Fruit fly (Drosophila melanogaster) whole organism, embryonic: ENCODE results near the gene CG32087.

Experiments used
- Asciz ChIP-seq: fragments of 200-800 bp; sonication (Bioruptor generic); optimal IDR thresholded peaks from 2 replicates; lab custom pipeline; 2017; ENCODE audit warnings: missing biosample characterization, mild to moderate bottlenecking, missing genetic modification characterization, missing genetic modification reagents
- Atf-2 ChIP-seq: fragments of 200-800 bp; sonication (Bioruptor generic); optimal IDR thresholded peaks from 2 replicates; lab custom pipeline; 2016; ENCODE audit warnings: missing biosample characterization, missing genetic modification characterization
- C15 ChIP-seq: fragments of 200-800 bp; sonication (Bioruptor generic); IDR thresholded peaks from 3 replicates; pipeline ENCODE4 v1.3.6; 2022; ENCODE audit warnings: missing biosample characterization, missing genetic modification characterization
- CG10209 ChIP-seq: fragments of 200-800 bp; sonication (Bioruptor generic); optimal IDR thresholded peaks from 3 replicates; lab custom pipeline; 2017; ENCODE audit warnings: missing biosample characterization, mild to moderate bottlenecking, missing genetic modification characterization, missing genetic modification reagents
- CG10543 ChIP-seq: fragments of 200-800 bp; sonication (Bioruptor generic); optimal IDR thresholded peaks from 3 replicates; lab custom pipeline; 2017; ENCODE audit warnings: missing biosample characterization, mild to moderate bottlenecking, missing genetic modification characterization, moderate library complexity
- CG11247 ChIP-seq: fragments of 200-800 bp; sonication (Bioruptor generic); IDR thresholded peaks from 2 replicates; pipeline ENCODE4 v1.3.6; 2022; ENCODE audit warnings: missing biosample characterization, missing genetic modification characterization
- CG12299 ChIP-seq: fragments of 200-800 bp; sonication (Bioruptor generic); optimal IDR thresholded peaks from 2 replicates; lab custom pipeline; 2018; ENCODE audit warnings: missing biosample characterization, mild to moderate bottlenecking, missing genetic modification characterization
- CG13123 ChIP-seq: fragments of 200-800 bp; sonication (Bioruptor generic); optimal IDR thresholded peaks from 2 replicates; lab custom pipeline; 2016; ENCODE audit warnings: missing biosample characterization, missing genetic modification characterization
- CG13894 ChIP-seq: fragments of 200-800 bp; sonication (Bioruptor generic); optimal IDR thresholded peaks from 3 replicates; lab custom pipeline; 2018; ENCODE audit warnings: missing biosample characterization, mild to moderate bottlenecking, missing genetic modification characterization, moderate library complexity
- CG14710 ChIP-seq: fragments of 200-800 bp; sonication (Bioruptor generic); optimal IDR thresholded peaks from 3 replicates; lab custom pipeline; 2019; ENCODE audit warnings: missing biosample characterization, mild to moderate bottlenecking, missing genetic modification characterization, moderate library complexity
- CG15696 ChIP-seq: fragments of 200-800 bp; sonication (Bioruptor generic); optimal IDR thresholded peaks from 2 replicates; lab custom pipeline; 2019; ENCODE audit warnings: missing biosample characterization, mild to moderate bottlenecking, missing genetic modification characterization, moderate library complexity
- CG17361 ChIP-seq: fragments of 200-800 bp; sonication (Bioruptor generic); IDR thresholded peaks from 3 replicates; pipeline ENCODE4 v1.3.6; 2022; ENCODE audit warnings: missing biosample characterization, missing genetic modification characterization
- CG18476 ChIP-seq: fragments of 200-800 bp; sonication (Bioruptor generic); optimal IDR thresholded peaks from 2 replicates; lab custom pipeline; 2016; ENCODE audit warnings: missing biosample characterization, mild to moderate bottlenecking, missing genetic modification characterization
- CG30431 ChIP-seq: fragments of 200-800 bp; sonication (Bioruptor generic); optimal IDR thresholded peaks from 2 replicates; lab custom pipeline; 2017; ENCODE audit warnings: missing biosample characterization, missing genetic modification characterization
- CG3163 ChIP-seq: fragments of 200-800 bp; sonication (Bioruptor generic); optimal IDR thresholded peaks from 3 replicates; lab custom pipeline; 2016; ENCODE audit warnings: missing biosample characterization, missing genetic modification characterization
- CG5245 ChIP-seq: fragments of 200-800 bp; sonication (Bioruptor generic); optimal IDR thresholded peaks from 3 replicates; lab custom pipeline; 2016; ENCODE audit warnings: missing biosample characterization, missing genetic modification characterization
- CG6791 ChIP-seq: fragments of 200-800 bp; sonication (Bioruptor generic); IDR thresholded peaks from 3 replicates; pipeline ENCODE4 v1.3.6; 2022; ENCODE audit warnings: missing biosample characterization, missing genetic modification characterization; ENCODE audit not compliant: partially characterized antibody
- Deaf1 ChIP-seq: fragments of 200-800 bp; optimal IDR thresholded peaks from 3 replicates; lab custom pipeline; 2019; ENCODE audit warnings: missing biosample characterization, mild to moderate bottlenecking, missing genetic modification characterization, moderate library complexity
- Dip2 ChIP-seq: fragments of 200-800 bp; sonication (Bioruptor generic); IDR thresholded peaks from 2 replicates; pipeline ENCODE4 v1.3.6; 2022; ENCODE audit warnings: missing biosample characterization, missing genetic modification characterization
- Fer1 ChIP-seq: fragments of 200-800 bp; sonication (Bioruptor generic); optimal IDR thresholded peaks from 2 replicates; lab custom pipeline; 2017; ENCODE audit warnings: missing biosample characterization, mild to moderate bottlenecking, missing genetic modification characterization
- HLH4C ChIP-seq: fragments of 200-800 bp; sonication (Bioruptor generic); IDR thresholded peaks from 3 replicates; pipeline ENCODE4 v1.3.6; 2022; ENCODE audit warnings: missing biosample characterization, missing genetic modification characterization; ENCODE audit not compliant: partially characterized antibody
- Lim3 ChIP-seq: fragments of 200-800 bp; sonication (Bioruptor generic); IDR thresholded peaks from 2 replicates; pipeline ENCODE4 v1.3.6; 2022; ENCODE audit warnings: missing biosample characterization, missing genetic modification characterization
- MBD-R2 ChIP-seq: fragments of 200-800 bp; sonication (Bioruptor generic); IDR thresholded peaks from 2 replicates; pipeline ENCODE4 v1.3.6; 2022; ENCODE audit warnings: missing biosample characterization, missing genetic modification characterization
- Med ChIP-seq: fragments of 200-800 bp; sonication (Bioruptor generic); peaks from one replicate; lab custom pipeline; 2016; ENCODE audit warnings: missing biosample characterization, missing genetic modification characterization, mild to moderate bottlenecking, inconsistent platforms, moderate library complexity
- Meics ChIP-seq: fragments of 200-800 bp; sonication (Bioruptor generic); optimal IDR thresholded peaks from 2 replicates; lab custom pipeline; 2017; ENCODE audit warnings: missing biosample characterization, mild to moderate bottlenecking, missing genetic modification characterization
- NFAT ChIP-seq: fragments of 200-800 bp; sonication (Bioruptor generic); IDR thresholded peaks from 2 replicates; pipeline ENCODE4 v1.3.6; 2022; ENCODE audit warnings: missing biosample characterization, missing genetic modification characterization
- Rfx ChIP-seq: fragments of 200-800 bp; sonication (Bioruptor generic); IDR thresholded peaks from 2 replicates; pipeline ENCODE4 v1.3.6; 2022; ENCODE audit warnings: missing biosample characterization, missing genetic modification characterization
- Scr ChIP-seq: fragments of 200-800 bp; sonication (Bioruptor generic); IDR thresholded peaks from 2 replicates; pipeline ENCODE4 v1.3.6; 2022; ENCODE audit warnings: missing biosample characterization, missing genetic modification characterization; ENCODE audit not compliant: partially characterized antibody
- Trl ChIP-seq, 3 experiments: fragments of >200 bp in 2 of 3; fragments of 200-800 bp in 1 of 3; sonication (Bioruptor generic) in 1 of 3; optimal IDR thresholded peaks; 2 replicates in 1 of 3; 3 replicates in 2 of 3; lab custom pipeline; 2016 to 2017; ENCODE audit warnings: missing biosample characterization in 1 of 3, missing genetic modification characterization in 1 of 3
- amos ChIP-seq: fragments of 200-800 bp; sonication (Bioruptor generic); IDR thresholded peaks from 2 replicates; pipeline ENCODE4 v1.3.6; 2022; ENCODE audit warnings: missing biosample characterization, missing genetic modification characterization; ENCODE audit not compliant: partially characterized antibody
- caup ChIP-seq: fragments of 200-800 bp; sonication (Bioruptor generic); optimal IDR thresholded peaks from 3 replicates; lab custom pipeline; 2017; ENCODE audit warnings: missing biosample characterization, mild to moderate bottlenecking, missing genetic modification characterization, moderate library complexity; ENCODE audit not compliant: severe bottlenecking
- chm ChIP-seq: fragments of 200-800 bp; sonication (Bioruptor generic); IDR thresholded peaks from 2 replicates; pipeline ENCODE4 v1.3.6; 2022; ENCODE audit warnings: missing biosample characterization, missing genetic modification characterization
- exex ChIP-seq: fragments of 200-800 bp; sonication (Bioruptor generic); optimal IDR thresholded peaks from 4 replicates; lab custom pipeline; 2018; ENCODE audit warnings: missing biosample characterization, mild to moderate bottlenecking, missing genetic modification characterization, moderate library complexity
- eyg ChIP-seq: fragments of 200-800 bp; sonication (Bioruptor generic); optimal IDR thresholded peaks from 3 replicates; lab custom pipeline; 2016; ENCODE audit warnings: missing biosample characterization, missing genetic modification characterization
- ham ChIP-seq: fragments of 200-800 bp; sonication (Bioruptor generic); IDR thresholded peaks from 2 replicates; pipeline ENCODE4 v1.3.6; 2022; ENCODE audit warnings: missing biosample characterization, missing genetic modification characterization
- jing ChIP-seq: fragments of 200-800 bp; sonication (Bioruptor generic); optimal IDR thresholded peaks from 2 replicates; lab custom pipeline; 2018; ENCODE audit warnings: missing biosample characterization, mild to moderate bottlenecking, missing genetic modification characterization
- luna ChIP-seq: fragments of 200-800 bp; sonication (Bioruptor generic); optimal IDR thresholded peaks from 2 replicates; lab custom pipeline; 2016; ENCODE audit warnings: missing biosample characterization, missing genetic modification characterization
- mirr ChIP-seq: fragments of 200-800 bp; sonication (Bioruptor generic); optimal IDR thresholded peaks from 3 replicates; lab custom pipeline; 2018; ENCODE audit warnings: missing biosample characterization, mild to moderate bottlenecking, missing genetic modification characterization
- nerfin-1 ChIP-seq: fragments of 200-800 bp; sonication (Bioruptor generic); optimal IDR thresholded peaks from 3 replicates; lab custom pipeline; 2019; ENCODE audit warnings: missing biosample characterization, mild to moderate bottlenecking, missing genetic modification characterization, moderate library complexity
- odd ChIP-seq: fragments of 200-800 bp; sonication (Bioruptor generic); optimal IDR thresholded peaks from 2 replicates; lab custom pipeline; 2017; ENCODE audit warnings: missing biosample characterization, mild to moderate bottlenecking, missing genetic modification characterization
- pros ChIP-seq: fragments of 200-800 bp; sonication (Bioruptor generic); optimal IDR thresholded peaks from 3 replicates; lab custom pipeline; 2019; ENCODE audit warnings: missing biosample characterization, mild to moderate bottlenecking, missing genetic modification characterization, moderate library complexity
- ro ChIP-seq: fragments of 200-800 bp; sonication (Bioruptor generic); IDR thresholded peaks from 2 replicates; pipeline ENCODE4 v1.3.6; 2022; ENCODE audit warnings: missing biosample characterization, missing genetic modification characterization
- sd ChIP-seq: fragments of 200-800 bp; sonication (Bioruptor generic); optimal IDR thresholded peaks from 3 replicates; lab custom pipeline; 2018; ENCODE audit warnings: missing biosample characterization, mild to moderate bottlenecking, missing genetic modification characterization, moderate library complexity
- sens ChIP-seq: fragments of 200-800 bp; sonication (Bioruptor generic); peaks from one replicate; lab custom pipeline; 2016; ENCODE audit warnings: missing biosample characterization, missing genetic modification characterization
- slbo ChIP-seq: fragments of 200-800 bp; sonication (Bioruptor generic); IDR thresholded peaks from 2 replicates; pipeline ENCODE4 v1.3.6; 2022; ENCODE audit warnings: missing biosample characterization, missing genetic modification characterization
- sr ChIP-seq: fragments of 200-800 bp; sonication (Bioruptor generic); IDR thresholded peaks from 3 replicates; pipeline ENCODE4 v1.3.6; 2022; ENCODE audit warnings: missing biosample characterization, missing genetic modification characterization
- stc ChIP-seq: fragments of 200-800 bp; sonication (Bioruptor generic); IDR thresholded peaks from 2 replicates; pipeline ENCODE4 v1.3.6; 2022; ENCODE audit warnings: missing biosample characterization, missing genetic modification characterization
- tgo ChIP-seq: fragments of 200-800 bp; sonication (Bioruptor generic); IDR thresholded peaks from 3 replicates; pipeline ENCODE4 v1.3.6; 2022; ENCODE audit warnings: missing biosample characterization, missing genetic modification characterization
- tup ChIP-seq: fragments of 200-800 bp; sonication (Bioruptor generic); optimal IDR thresholded peaks from 2 replicates; lab custom pipeline; 2016; ENCODE audit warnings: missing biosample characterization, mild to moderate bottlenecking, missing genetic modification characterization, moderate library complexity
- vvl ChIP-seq: fragments of 200-800 bp; sonication (Bioruptor generic); IDR thresholded peaks from 2 replicates; pipeline ENCODE4 v1.3.6; 2022; ENCODE audit warnings: missing biosample characterization, missing genetic modification characterization
- zfh2 ChIP-seq: fragments of 200-800 bp; sonication (Bioruptor generic); optimal IDR thresholded peaks from 2 replicates; lab custom pipeline; 2016; ENCODE audit warnings: missing biosample characterization, missing genetic modification characterization

CG32087 gene

DNA sequence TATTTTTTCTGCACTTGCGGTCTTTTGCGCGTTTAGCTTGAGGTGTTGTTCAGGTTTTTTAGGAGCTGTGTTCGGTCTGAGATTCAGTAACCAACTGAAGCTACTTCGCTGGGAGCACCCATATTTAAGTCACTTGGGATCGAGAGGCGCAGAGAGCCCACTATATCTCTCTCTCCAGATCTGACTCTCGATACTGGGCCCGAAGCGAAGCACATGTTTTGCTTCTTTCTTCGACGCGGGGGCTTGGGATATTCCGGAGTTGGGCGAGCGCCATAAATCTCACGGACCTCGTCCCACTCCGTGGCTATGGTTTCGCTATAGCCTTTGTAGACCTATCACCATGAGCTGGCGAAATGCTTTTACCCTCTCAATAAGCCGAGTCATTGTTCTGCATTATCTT, 16.8 kb upstream of the CG32087 start, which contains the start of gene CG14132 (continued):
- TF ChIP-seq CG10543 (GFP tag; lab: Kevin White, UChicago), result no peak
- no peak for TF ChIP-seq chm
- TF ChIP-seq CG6791 (GFP tag; lab: Robert Waterston, UW), result no peak
- no peak for TF ChIP-seq CG10209 (GFP tag; lab: Kevin White, UChicago)
- TF ChIP-seq caup, result peak; percentile 2
- TF ChIP-seq CG30431 (GFP tag; lab: Kevin White, UChicago), result no peak
- no peak for TF ChIP-seq odd (GFP tag; lab: Kevin White, UChicago)
- TF ChIP-seq luna, result no peak
- TF ChIP-seq CG3163 (GFP tag; lab: Kevin White, UChicago), result no peak
- no peak for TF ChIP-seq exex (tag; lab: Kevin White, UChicago)
- no peak for TF ChIP-seq CG17361
- 0 out of 2 replicates have a peak, but pooled peaks have one; percentile 43 for TF ChIP-seq NFAT (GFP tag; lab: Robert Waterston, UW)
- peak; percentile 9 for TF ChIP-seq Deaf1 (tag; lab: Kevin White, UChicago)
- no peak for TF ChIP-seq CG11247 (GFP tag; lab: Robert Waterston, UW)
- no peak for TF ChIP-seq CG13123
- peak; percentile 61 for TF ChIP-seq Med (GFP tag; lab: Kevin White, UChicago)
- no peak for TF ChIP-seq Fer1 (GFP tag; lab: Kevin White, UChicago)
- no peak for TF ChIP-seq tgo
- no peak for TF ChIP-seq CG12299 (tag; lab: Kevin White, UChicago)
- no peak for TF ChIP-seq Dip2 (GFP tag; lab: Robert Waterston, UW)
- TF ChIP-seq vvl, result peak; percentile 48
- 0 out of 2 replicates have a peak, but pooled peaks have one; percentile 5 for TF ChIP-seq Rfx
- no peak for TF ChIP-seq nerfin-1 (tag; lab: Kevin White, UChicago)
- no peak for TF ChIP-seq C15
- no peak for TF ChIP-seq tup (GFP tag; lab: Kevin White, UChicago)
- peak; percentile 46 to 48 for TF ChIP-seq Trl (optimal IDR thresholded peaks at IDR 0.05; lab: Kevin White, UChicago)
- TF ChIP-seq Trl (GFP tag; optimal IDR thresholded peaks at IDR 0.05; lab: Kevin White, UChicago), result no peak
- peak; percentile 32 for TF ChIP-seq sd
- TF ChIP-seq HLH4C (GFP tag; lab: Robert Waterston, UW), result no peak
- no peak for TF ChIP-seq MBD-R2 (GFP tag; lab: Robert Waterston, UW)
- no peak for TF ChIP-seq CG14710
- TF ChIP-seq ro (GFP tag; lab: Robert Waterston, UW), result no peak
- no peak for TF ChIP-seq slbo (GFP tag; lab: Robert Waterston, UW)
- TF ChIP-seq CG15696, result no peak
- no peak for TF ChIP-seq sr (GFP tag; lab: Robert Waterston, UW)

DNA sequence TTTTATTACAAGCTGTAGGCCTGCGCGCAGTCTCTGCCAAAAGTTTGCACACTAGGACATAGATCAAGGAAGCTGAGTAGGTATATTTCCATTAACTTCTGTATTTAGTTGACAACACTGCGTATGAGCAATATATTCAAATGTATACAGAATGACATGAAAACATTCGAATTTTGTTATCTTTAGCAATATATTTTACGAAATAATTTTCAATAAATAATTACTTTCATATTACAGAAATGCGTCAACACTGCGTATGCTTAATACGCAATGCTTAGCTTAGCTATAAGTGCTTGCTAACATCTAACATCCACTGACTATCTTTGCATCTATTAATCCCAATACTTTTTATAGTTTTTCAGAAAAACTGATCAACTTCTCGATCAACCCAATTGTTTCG, 15.6 kb upstream of the CG32087 start:
- TF ChIP-seq CG18476 (peak; percentile 29), amos (no peak), Med (GFP tag; lab: Kevin White, UChicago) (peak; percentile 6)

DNA sequence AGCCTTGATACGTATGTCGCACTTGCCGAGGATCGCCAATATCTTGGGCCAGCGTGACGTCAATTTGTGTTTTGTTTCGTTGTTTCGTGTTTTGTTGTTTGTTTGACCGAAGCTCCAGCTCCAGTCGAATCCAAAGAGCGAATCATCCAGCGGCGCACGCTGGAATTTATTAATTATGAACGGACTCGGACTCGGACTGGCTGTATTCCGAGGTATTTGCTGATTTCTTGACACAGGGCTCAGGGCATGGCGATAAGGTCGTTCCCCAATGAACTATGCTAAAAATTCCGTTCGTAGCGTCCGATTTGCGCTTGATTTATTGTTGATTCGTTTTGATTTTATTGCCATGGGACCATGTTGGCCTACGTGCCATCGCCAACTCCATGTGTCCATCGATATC, 15.0 kb upstream of the CG32087 start:
- no peak for TF ChIP-seq jing (GFP tag; lab: Kevin White, UChicago)
- peak; percentile 22 for TF ChIP-seq CG10543 (GFP tag; lab: Kevin White, UChicago)
- no peak for TF ChIP-seq CG3163 (GFP tag; lab: Kevin White, UChicago)
- TF ChIP-seq zfh2 (GFP tag; lab: Kevin White, UChicago), result no peak
- no peak for TF ChIP-seq sens (GFP tag; lab: Kevin White, UChicago)
- TF ChIP-seq Atf-2 (GFP tag; lab: Kevin White, UChicago), result no peak
- TF ChIP-seq CG5245 (GFP tag; lab: Kevin White, UChicago), result no peak
- no peak for TF ChIP-seq pros
- no peak for TF ChIP-seq stc (GFP tag; lab: Robert Waterston, UW)
- TF ChIP-seq Meics (GFP tag; lab: Kevin White, UChicago), result no peak
- TF ChIP-seq mirr (GFP tag; lab: Kevin White, UChicago), result no peak
- no peak for TF ChIP-seq Asciz (GFP tag; lab: Kevin White, UChicago)
- TF ChIP-seq Scr (GFP tag; lab: Robert Waterston, UW), result no peak
- no peak for TF ChIP-seq Lim3 (GFP tag; lab: Robert Waterston, UW)
- no peak for TF ChIP-seq ham
- no peak for TF ChIP-seq eyg
- TF ChIP-seq CG13894, result peak; percentile 64
